Worm (Caenorhabditis elegans) whole organism, late embryonic: Measurements from ENCODE around the gene H12I13.6.
A peak's percentile ranks its signal among the peaks of the same experiment; 100 is the strongest.

Experiments used
- C08G9.2 ChIP-seq: sonication (generic microtip); optimal IDR thresholded peaks from 2 replicates; lab custom pipeline; 2016; ENCODE audit warnings: mild to moderate bottlenecking, missing genetic modification characterization, moderate library complexity, missing compliant biosample characterization
- C38D4.7 ChIP-seq: fragments of 200-800 bp; sonication (Bioruptor generic); optimal IDR thresholded peaks from 2 replicates; lab custom pipeline; 2018; ENCODE audit warnings: mild to moderate bottlenecking, missing genetic modification characterization, moderate library complexity, missing compliant biosample characterization
- K02D7.2 ChIP-seq: sonication (generic microtip); optimal IDR thresholded peaks from 2 replicates; lab custom pipeline; 2017; ENCODE audit warnings: mild to moderate bottlenecking, missing genetic modification characterization, missing compliant biosample characterization
- K09A11.1 ChIP-seq: sonication (generic microtip); optimal IDR thresholded peaks from 2 replicates; lab custom pipeline; 2017; ENCODE audit warnings: antibody characterized with exemption, mild to moderate bottlenecking, missing genetic modification characterization, missing compliant biosample characterization; ENCODE audit not compliant: insufficient read depth
- T23F11.4 ChIP-seq: fragments of 200-800 bp; sonication (Bioruptor generic); optimal IDR thresholded peaks from 2 replicates; lab custom pipeline; 2018; ENCODE audit warnings: mild to moderate bottlenecking, missing genetic modification characterization, missing compliant biosample characterization
- ama-1 ChIP-seq: fragments of 150-350 bp; optimal IDR thresholded peaks from 2 replicates; lab custom pipeline; 2014
- ceh-14 ChIP-seq: sonication (generic microtip); optimal IDR thresholded peaks from 2 replicates; lab custom pipeline; 2016; ENCODE audit warnings: missing genotype, missing genetic modification characterization, missing compliant biosample characterization
- ceh-19 ChIP-seq: fragments of 200-800 bp; sonication (Bioruptor generic); optimal IDR thresholded peaks from 2 replicates; lab custom pipeline; 2018; ENCODE audit warnings: mild to moderate bottlenecking, missing genetic modification characterization, missing compliant biosample characterization
- ceh-22 ChIP-seq: sonication (generic microtip); optimal IDR thresholded peaks from 2 replicates; lab custom pipeline; 2017; ENCODE audit warnings: missing biosample characterization, missing genetic modification characterization
- ceh-24 ChIP-seq: sonication (generic microtip); optimal IDR thresholded peaks from 2 replicates; lab custom pipeline; 2016; ENCODE audit warnings: mild to moderate bottlenecking, missing genetic modification characterization, missing compliant biosample characterization
- ceh-30 ChIP-seq: fragments of 150-350 bp; optimal IDR thresholded peaks from 2 replicates; lab custom pipeline; 2014; ENCODE audit warnings: missing biosample characterization, missing genetic modification characterization
- ceh-31 ChIP-seq: sonication (generic microtip); optimal IDR thresholded peaks from 2 replicates; lab custom pipeline; 2016; ENCODE audit warnings: missing genetic modification characterization, missing compliant biosample characterization
- ceh-34 ChIP-seq: sonication (generic microtip); optimal IDR thresholded peaks from 2 replicates; lab custom pipeline; 2016; ENCODE audit warnings: mild to moderate bottlenecking, missing genetic modification characterization, missing compliant biosample characterization
- ceh-45 ChIP-seq: fragments of 200-800 bp; sonication (Bioruptor generic); IDR thresholded peaks from 2 replicates; pipeline ENCODE4 v1.3.6; 2022; ENCODE audit warnings: missing genetic modification reagents, missing genetic modification characterization, missing compliant biosample characterization
- ceh-48 ChIP-seq: sonication (generic microtip); optimal IDR thresholded peaks from 2 replicates; lab custom pipeline; 2016; ENCODE audit warnings: missing genetic modification characterization, inconsistent platforms, missing compliant biosample characterization
- ceh-6 ChIP-seq: fragments of 200-800 bp; sonication (Bioruptor generic); optimal IDR thresholded peaks from 2 replicates; lab custom pipeline; 2018; ENCODE audit warnings: mild to moderate bottlenecking, missing genetic modification characterization, missing compliant biosample characterization
- ceh-9 ChIP-seq: sonication (generic microtip); optimal IDR thresholded peaks from 2 replicates; lab custom pipeline; 2016; ENCODE audit warnings: mild to moderate bottlenecking, missing genetic modification characterization, inconsistent platforms, missing compliant biosample characterization
- dmd-4 ChIP-seq: sonication (generic microtip); optimal IDR thresholded peaks from 2 replicates; lab custom pipeline; 2016; ENCODE audit warnings: borderline replicate concordance, missing genetic modification characterization, missing compliant biosample characterization
- dve-1 ChIP-seq: sonication (generic microtip); optimal IDR thresholded peaks from 2 replicates; lab custom pipeline; 2017; ENCODE audit warnings: antibody characterized with exemption, mild to moderate bottlenecking, missing genetic modification characterization, missing compliant biosample characterization
- elt-2 ChIP-seq: sonication (generic microtip); optimal IDR thresholded peaks from 2 replicates; lab custom pipeline; 2016; ENCODE audit warnings: missing genetic modification reagents, missing genetic modification characterization, missing compliant biosample characterization
- elt-4 ChIP-seq: sonication (generic microtip); optimal IDR thresholded peaks from 2 replicates; lab custom pipeline; 2016; ENCODE audit warnings: missing genetic modification characterization, missing compliant biosample characterization
- eyg-1 ChIP-seq: sonication (generic microtip); optimal IDR thresholded peaks from 2 replicates; lab custom pipeline; 2016; ENCODE audit warnings: missing genotype, missing genetic modification characterization, missing compliant biosample characterization
- fkh-10 ChIP-seq: fragments of 150-350 bp; optimal IDR thresholded peaks from 2 replicates; lab custom pipeline; 2014; ENCODE audit warnings: missing biosample characterization, missing genetic modification reagents, missing genetic modification characterization
- fkh-6 ChIP-seq: sonication (generic microtip); optimal IDR thresholded peaks from 2 replicates; lab custom pipeline; 2016; ENCODE audit warnings: missing genetic modification characterization, missing compliant biosample characterization
- gmeb-2 ChIP-seq: sonication (generic microtip); optimal IDR thresholded peaks from 2 replicates; lab custom pipeline; 2016; ENCODE audit warnings: missing genetic modification characterization, inconsistent platforms, missing compliant biosample characterization
- hlh-13 ChIP-seq: fragments of 200-800 bp; sonication (Bioruptor generic); optimal IDR thresholded peaks from 2 replicates; lab custom pipeline; 2018; ENCODE audit warnings: mild to moderate bottlenecking, missing genetic modification characterization, missing compliant biosample characterization
- hlh-15 ChIP-seq: sonication (generic microtip); optimal IDR thresholded peaks from 2 replicates; lab custom pipeline; 2016; ENCODE audit warnings: missing genetic modification characterization, missing compliant biosample characterization
- hlh-30 ChIP-seq: sonication (generic microtip); optimal IDR thresholded peaks from 2 replicates; lab custom pipeline; 2017; ENCODE audit warnings: antibody characterized with exemption, missing genetic modification characterization, missing compliant biosample characterization; ENCODE audit not compliant: insufficient read depth
- hlh-8 ChIP-seq: sonication (generic microtip); optimal IDR thresholded peaks from 2 replicates; lab custom pipeline; 2016; ENCODE audit warnings: missing genotype, missing genetic modification characterization, missing compliant biosample characterization
- lin-11 ChIP-seq: fragments of 200-800 bp; sonication (Bioruptor generic); optimal IDR thresholded peaks from 2 replicates; lab custom pipeline; 2018; ENCODE audit warnings: mild to moderate bottlenecking, missing genetic modification characterization, missing compliant biosample characterization
- madf-2 ChIP-seq: sonication (generic microtip); optimal IDR thresholded peaks from 2 replicates; lab custom pipeline; 2017; ENCODE audit warnings: missing genetic modification characterization, missing compliant biosample characterization
- mec-3 ChIP-seq: sonication (generic microtip); optimal IDR thresholded peaks from 2 replicates; lab custom pipeline; 2016; ENCODE audit warnings: borderline replicate concordance, missing genetic modification characterization, missing compliant biosample characterization
- nhr-11 ChIP-seq: fragments of 150-350 bp; optimal IDR thresholded peaks from 2 replicates; lab custom pipeline; 2014; ENCODE audit warnings: missing biosample characterization, missing genetic modification characterization
- nhr-232 ChIP-seq: sonication (generic microtip); optimal IDR thresholded peaks from 2 replicates; lab custom pipeline; 2016; ENCODE audit warnings: missing genetic modification characterization, missing compliant biosample characterization
- npax-4 ChIP-seq: sonication (generic microtip); optimal IDR thresholded peaks from 2 replicates; lab custom pipeline; 2016; ENCODE audit warnings: missing genetic modification characterization, missing compliant biosample characterization
- odd-2 ChIP-seq: sonication (generic microtip); optimal IDR thresholded peaks from 2 replicates; lab custom pipeline; 2017; ENCODE audit warnings: antibody characterized with exemption, mild to moderate bottlenecking, missing genetic modification characterization, missing compliant biosample characterization
- pag-3 ChIP-seq: sonication (generic microtip); optimal IDR thresholded peaks from 2 replicates; lab custom pipeline; 2016; ENCODE audit warnings: missing compliant biosample characterization, missing genetic modification characterization, borderline replicate concordance
- pat-9 ChIP-seq: fragments of 200-800 bp; sonication (Bioruptor generic); optimal IDR thresholded peaks from 2 replicates; lab custom pipeline; 2018; ENCODE audit warnings: mild to moderate bottlenecking, missing genetic modification characterization, moderate library complexity, missing compliant biosample characterization
- pax-1 ChIP-seq: fragments of 150-350 bp; optimal IDR thresholded peaks from 2 replicates; lab custom pipeline; 2014; ENCODE audit warnings: missing biosample characterization, missing genetic modification characterization
- pha-2 ChIP-seq: sonication (generic microtip); optimal IDR thresholded peaks from 2 replicates; lab custom pipeline; 2017; ENCODE audit warnings: mild to moderate bottlenecking, missing genetic modification characterization, missing compliant biosample characterization
- pha-4 ChIP-seq: fragments of 150-350 bp; optimal IDR thresholded peaks from 2 replicates; lab custom pipeline; 2018; ENCODE audit warnings: missing biosample characterization, missing genetic modification reagents, missing genetic modification characterization
- pqm-1 ChIP-seq: sonication (generic microtip); optimal IDR thresholded peaks from 2 replicates; lab custom pipeline; 2016; ENCODE audit warnings: missing genetic modification characterization, missing compliant biosample characterization
- pros-1 ChIP-seq: fragments of 150-350 bp; optimal IDR thresholded peaks from 2 replicates; lab custom pipeline; 2014; ENCODE audit warnings: missing biosample characterization, missing genetic modification reagents, missing genetic modification characterization
- rnt-1 ChIP-seq: sonication (generic microtip); optimal IDR thresholded peaks from 2 replicates; lab custom pipeline; 2016; ENCODE audit warnings: missing genetic modification characterization, missing compliant biosample characterization
- unc-3 ChIP-seq, 2 experiments: fragments of 200-800 bp in 1 of 2; sonication (Bioruptor generic) in 1 of 2; sonication (generic microtip) in 1 of 2; conservative IDR thresholded peaks in 1 of 2; optimal IDR thresholded peaks in 1 of 2; 2 replicates each; pipeline versions ENCODE4 v1.3.6 to Lab custom; 2016 to 2022; ENCODE audit warnings: missing compliant biosample characterization in 2 of 2, missing genetic modification characterization in 2 of 2, missing genetic modification reagents in 1 of 2
- unc-42 ChIP-seq: sonication (generic microtip); optimal IDR thresholded peaks from 2 replicates; lab custom pipeline; 2016; ENCODE audit warnings: missing genotype, missing genetic modification characterization, missing compliant biosample characterization
- unc-55 ChIP-seq: sonication (generic microtip); optimal IDR thresholded peaks from 2 replicates; lab custom pipeline; 2017; ENCODE audit warnings: missing biosample characterization, missing genetic modification reagents, missing genetic modification characterization
- unc-86 ChIP-seq: sonication (generic microtip); optimal IDR thresholded peaks from 2 replicates; lab custom pipeline; 2016; ENCODE audit warnings: missing genetic modification characterization, missing compliant biosample characterization
- zip-5 ChIP-seq: sonication (generic microtip); optimal IDR thresholded peaks from 2 replicates; lab custom pipeline; 2016; ENCODE audit warnings: missing genetic modification characterization, missing compliant biosample characterization
- ztf-16 ChIP-seq: sonication (generic microtip); optimal IDR thresholded peaks from 2 replicates; lab custom pipeline; 2017; ENCODE audit warnings: missing genetic modification characterization, missing compliant biosample characterization

H12I13.6 gene

DNA sequence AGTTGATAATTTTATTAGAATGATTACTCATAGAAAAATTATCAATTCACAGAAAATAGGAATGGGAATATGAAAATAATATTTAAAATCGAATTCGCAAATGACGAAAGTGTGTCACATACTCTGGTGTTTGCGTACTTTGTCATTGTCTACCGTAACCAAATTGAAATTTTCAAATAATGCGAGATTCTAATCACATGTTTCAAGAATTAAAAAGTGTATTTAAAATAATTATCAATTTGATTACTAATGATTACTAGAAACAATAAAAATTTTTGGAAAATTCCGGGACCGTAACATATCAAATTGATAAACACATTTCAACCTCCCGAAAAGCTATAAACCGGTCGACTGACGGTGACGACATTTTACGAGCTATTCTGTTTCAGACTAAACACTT, 13.7 kb downstream of the H12I13.6 start, which contains the start of the genes fbf-2 and nspg-3:
TSS of gene fbf-2 (minus strand) at position 101 of the 400 bp plus-strand sequence.
TSS of gene nspg-3 (plus strand) at position 388 of the 400 bp plus-strand sequence.
- no peak for TF ChIP-seq elt-2 (tag; lab: Kevin White, UChicago)
- TF ChIP-seq ama-1 = no peak
- no peak for TF ChIP-seq lin-11 (tag; lab: Kevin White, UChicago)
- TF ChIP-seq, all 69 proteins: peak for 0

DNA sequence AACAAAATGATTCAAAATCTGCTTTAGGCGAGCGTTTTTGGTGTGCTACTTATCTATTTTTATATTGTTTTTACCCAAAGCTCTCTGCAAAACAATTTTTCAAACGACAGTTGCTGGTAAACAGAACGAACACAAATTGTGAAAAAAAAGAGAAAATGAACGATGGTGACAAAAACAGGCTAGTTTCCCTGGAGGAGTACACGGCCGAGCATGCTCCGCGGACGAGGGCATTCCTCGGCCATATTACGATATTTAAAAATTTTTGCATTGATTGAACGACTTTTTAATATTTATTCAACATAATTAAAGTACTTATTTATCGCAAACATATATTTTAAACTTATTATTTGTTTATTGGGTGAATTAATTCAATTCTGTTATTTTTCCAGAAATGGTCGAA, 19.7 kb downstream of the H12I13.6 start, which contains the start of the genes tpp-2 and rbbp-5:
TSS of gene tpp-2 (minus strand) at position 157 of the 400 bp plus-strand sequence.
TSS of gene rbbp-5 (plus strand) at position 390 of the 400 bp plus-strand sequence.
- peak; percentile 30 for TF ChIP-seq ceh-14
- TF ChIP-seq ama-1 = no peak
- TF ChIP-seq npax-4 (tag; lab: Kevin White, UChicago) = no peak
- TF ChIP-seq ceh-48 (tag; lab: Kevin White, UChicago) = no peak
- no peak for TF ChIP-seq dmd-4 (tag; lab: Kevin White, UChicago)
- peak; percentile 37 for TF ChIP-seq rnt-1 (tag; lab: Kevin White, UChicago)
- no peak for TF ChIP-seq fkh-10 (GFP tag; lab: Kevin White, UChicago)
- no peak for TF ChIP-seq unc-55 (GFP tag; lab: Kevin White, UChicago)
- TF ChIP-seq C08G9.2 (tag; lab: Kevin White, UChicago) = peak; percentile 82
- no peak for TF ChIP-seq K09A11.1 (tag; lab: Kevin White, UChicago)
- no peak for TF ChIP-seq dve-1 (tag; lab: Kevin White, UChicago)
- TF ChIP-seq pha-4 = no peak
- TF ChIP-seq nhr-232 (tag; lab: Kevin White, UChicago) = no peak
- TF ChIP-seq madf-2 = no peak
- no peak for TF ChIP-seq pat-9
- TF ChIP-seq pag-3 (tag; lab: Kevin White, UChicago) = no peak
- TF ChIP-seq ceh-30 = no peak
- no peak for TF ChIP-seq hlh-15 (tag; lab: Kevin White, UChicago)
- TF ChIP-seq unc-42 (tag; lab: Kevin White, UChicago) = no peak
- no peak for TF ChIP-seq pha-2 (tag; lab: Kevin White, UChicago)
- no peak for TF ChIP-seq ztf-16 (tag; lab: Kevin White, UChicago)
- TF ChIP-seq pax-1 = no peak
- TF ChIP-seq zip-5 (tag; lab: Kevin White, UChicago) = peak; percentile 76
- TF ChIP-seq hlh-30 (tag; lab: Kevin White, UChicago) = no peak
- no peak for TF ChIP-seq eyg-1
- no peak for TF ChIP-seq pros-1
- TF ChIP-seq ceh-22 (tag; lab: Kevin White, UChicago) = no peak
- TF ChIP-seq ceh-24 (tag; lab: Kevin White, UChicago) = no peak
- TF ChIP-seq hlh-13 (GFP tag; lab: Kevin White, UChicago) = no peak
- TF ChIP-seq ceh-45 (GFP tag; lab: Robert Waterston, UW) = no peak
- TF ChIP-seq ceh-19 (GFP tag; lab: Kevin White, UChicago) = no peak
- TF ChIP-seq gmeb-2 (tag; lab: Kevin White, UChicago) = no peak
- no peak for TF ChIP-seq T23F11.4 (GFP tag; lab: Kevin White, UChicago)
- no peak for TF ChIP-seq ceh-9 (tag; lab: Kevin White, UChicago)
- TF ChIP-seq fkh-6 = peak; percentile 15
- TF ChIP-seq ceh-6 (GFP tag; lab: Kevin White, UChicago) = no peak
- TF ChIP-seq nhr-11 (tag; lab: Kevin White, UChicago) = no peak
- TF ChIP-seq pqm-1 (tag; lab: Kevin White, UChicago) = no peak
- TF ChIP-seq lin-11 (tag; lab: Kevin White, UChicago) = no peak
- TF ChIP-seq unc-86 (tag; lab: Kevin White, UChicago) = no peak
- TF ChIP-seq odd-2 = no peak
- TF ChIP-seq unc-3 (GFP tag; conservative IDR thresholded peaks at IDR 0.05; lab: Robert Waterston, UW) = no peak
- no peak for TF ChIP-seq unc-3 (tag; optimal IDR thresholded peaks at IDR 0.05; lab: Kevin White, UChicago)
- peak; percentile 2 for TF ChIP-seq ceh-34 (tag; lab: Kevin White, UChicago)
- peak; percentile 70 for TF ChIP-seq hlh-8 (tag; lab: Kevin White, UChicago)
- TF ChIP-seq mec-3 = no peak
- no peak for TF ChIP-seq elt-4
- no peak for TF ChIP-seq K02D7.2 (tag; lab: Kevin White, UChicago)
- TF ChIP-seq ceh-31 (tag; lab: Kevin White, UChicago) = peak; percentile 88
- no peak for TF ChIP-seq C38D4.7 (GFP tag; lab: Kevin White, UChicago)
